Worm (Caenorhabditis elegans): ENCODE data around the gene C06H2.7.

Gene C06H2.7

DNA sequence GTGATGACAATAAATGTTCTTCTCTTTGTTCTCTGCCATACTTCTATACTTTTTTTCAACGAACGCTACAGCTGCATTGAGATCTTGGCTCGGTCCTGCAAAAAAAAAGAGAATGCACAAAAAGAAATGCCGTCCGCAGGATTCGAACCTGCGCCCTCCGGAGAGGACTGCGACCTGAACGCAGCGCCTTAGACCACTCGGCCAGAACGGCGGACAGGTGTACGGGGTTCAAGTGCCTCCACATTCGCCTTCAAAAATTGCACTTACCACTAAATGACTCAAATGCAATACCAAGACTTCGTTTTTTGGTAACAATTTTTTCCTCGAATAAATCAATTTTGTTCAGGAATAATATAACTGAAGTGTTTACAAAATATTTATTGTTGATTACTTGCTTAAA is 30.1 kb upstream of the C06H2.7 start (continued):
- no peak for TF ChIP-seq nhr-76 (tag; optimal IDR thresholded peaks at IDR 0.05)
- TF ChIP-seq dmd-8 (GFP tag; IDR thresholded peaks at IDR 0.05) = 0 out of 2 replicates have a peak, but pooled peaks have one; percentile 9
- no peak for TF ChIP-seq pqm-1 (tag; optimal IDR thresholded peaks at IDR 0.05)
- no peak for TF ChIP-seq unc-39 (tag; optimal IDR thresholded peaks at IDR 0.05)
- no peak for TF ChIP-seq ctbp-1 (GFP tag; IDR thresholded peaks at IDR 0.05)
- no peak for TF ChIP-seq daf-19 (GFP tag; conservative IDR thresholded peaks at IDR 0.05)
- TF ChIP-seq attf-4 (tag; optimal IDR thresholded peaks at IDR 0.05) = no peak
- TF ChIP-seq lsy-2 (tag; optimal IDR thresholded peaks at IDR 0.05) = no peak
- TF ChIP-seq hlh-30 (tag; optimal IDR thresholded peaks at IDR 0.05; ENCODE audit: insufficient read depth) = no peak
- no peak for TF ChIP-seq rbr-2 (tag; optimal IDR thresholded peaks at IDR 0.05)
- TF ChIP-seq spr-1 (tag; optimal IDR thresholded peaks at IDR 0.05) = peak; percentile 5
- no peak for TF ChIP-seq arid-1 (GFP tag; conservative IDR thresholded peaks at IDR 0.05)
- TF ChIP-seq ceh-82 (tag; optimal IDR thresholded peaks at IDR 0.05) = no peak
- no peak for TF ChIP-seq nhr-10 (tag; optimal IDR thresholded peaks at IDR 0.05)
- no peak for TF ChIP-seq jun-1 (tag; optimal IDR thresholded peaks at IDR 0.05)
- TF ChIP-seq pha-4 (GFP tag; IDR thresholded peaks at IDR 0.05) = no peak
- TF ChIP-seq pha-4 (tag; optimal IDR thresholded peaks at IDR 0.05) = no peak
- TF ChIP-seq nhr-48 (tag; optimal IDR thresholded peaks at IDR 0.05) = no peak
- no peak for TF ChIP-seq spr-3 (GFP tag; optimal IDR thresholded peaks at IDR 0.05)

DNA sequence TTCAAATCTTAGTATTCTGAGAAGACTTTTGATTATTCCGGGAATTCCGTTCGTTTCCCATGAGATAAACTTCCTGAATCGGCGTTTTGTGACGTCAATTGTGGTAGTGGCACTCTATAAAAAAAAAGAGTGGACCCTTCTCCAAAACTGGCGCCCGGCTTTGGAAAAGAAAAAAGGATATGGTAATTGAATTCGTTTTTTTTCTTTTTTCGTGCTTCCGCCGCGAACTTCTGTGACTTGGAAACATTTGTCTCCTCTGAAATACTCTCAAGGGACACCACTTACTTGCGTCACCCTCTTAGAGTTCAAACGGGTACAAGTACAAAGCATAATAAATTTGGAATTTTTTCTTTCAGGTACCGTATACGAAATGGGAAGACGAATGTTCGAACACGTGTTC is 28.1 kb upstream of the C06H2.7 start:
- TF ChIP-seq zfp-3 (GFP tag; conservative IDR thresholded peaks at IDR 0.05) = no peak
- TF ChIP-seq mep-1 (tag; optimal IDR thresholded peaks at IDR 0.05) = no peak
- no peak for TF ChIP-seq nhr-10 (tag; optimal IDR thresholded peaks at IDR 0.05)
- TF ChIP-seq duxl-1 (tag; optimal IDR thresholded peaks at IDR 0.05; ENCODE audit: poor library complexity) = no peak
- TF ChIP-seq mxl-3 (GFP tag; optimal IDR thresholded peaks at IDR 0.05) = no peak
- TF ChIP-seq tag-97 (GFP tag; IDR thresholded peaks at IDR 0.05) = no peak
- peak; percentile 47 for TF ChIP-seq ces-1 (GFP tag; optimal IDR thresholded peaks at IDR 0.05)
- TF ChIP-seq php-3 (GFP tag; IDR thresholded peaks at IDR 0.05) = no peak
- no peak for TF ChIP-seq sdz-12 (GFP tag; optimal IDR thresholded peaks at IDR 0.05)
- TF ChIP-seq fkh-10 (GFP tag; optimal IDR thresholded peaks at IDR 0.05) = peak; percentile 51

DNA sequence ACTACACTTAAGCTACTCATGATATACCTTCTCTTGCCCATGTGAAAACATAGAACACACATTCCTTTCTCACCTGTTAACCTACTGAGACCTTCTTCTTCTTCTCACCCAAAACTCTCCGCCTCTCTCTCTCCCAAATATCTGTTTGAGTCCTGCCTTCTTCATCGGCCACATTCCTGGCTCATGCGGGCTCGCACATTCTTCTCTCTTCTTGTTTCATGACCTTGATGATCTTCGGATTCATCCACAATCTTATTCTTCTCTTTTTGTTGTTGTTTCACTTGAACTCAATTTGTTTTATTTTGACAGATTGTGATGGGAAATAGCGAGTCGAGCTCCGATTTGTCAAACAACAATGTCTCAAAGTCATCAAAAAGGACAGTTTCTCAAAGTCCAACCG is 27.3 kb upstream of the C06H2.7 start, which contains the start of gene T19C4.5:
Gene T19C4.5 (plus strand): TSS at position 308 of the 400 bp plus-strand sequence.
- TF ChIP-seq egl-27 (tag; optimal IDR thresholded peaks at IDR 0.05) = no peak
- peak; percentile 50 for TF ChIP-seq nhr-11 (tag; optimal IDR thresholded peaks at IDR 0.05)
- TF ChIP-seq hlh-11 (tag; optimal IDR thresholded peaks at IDR 0.05) = peak; percentile 22

DNA sequence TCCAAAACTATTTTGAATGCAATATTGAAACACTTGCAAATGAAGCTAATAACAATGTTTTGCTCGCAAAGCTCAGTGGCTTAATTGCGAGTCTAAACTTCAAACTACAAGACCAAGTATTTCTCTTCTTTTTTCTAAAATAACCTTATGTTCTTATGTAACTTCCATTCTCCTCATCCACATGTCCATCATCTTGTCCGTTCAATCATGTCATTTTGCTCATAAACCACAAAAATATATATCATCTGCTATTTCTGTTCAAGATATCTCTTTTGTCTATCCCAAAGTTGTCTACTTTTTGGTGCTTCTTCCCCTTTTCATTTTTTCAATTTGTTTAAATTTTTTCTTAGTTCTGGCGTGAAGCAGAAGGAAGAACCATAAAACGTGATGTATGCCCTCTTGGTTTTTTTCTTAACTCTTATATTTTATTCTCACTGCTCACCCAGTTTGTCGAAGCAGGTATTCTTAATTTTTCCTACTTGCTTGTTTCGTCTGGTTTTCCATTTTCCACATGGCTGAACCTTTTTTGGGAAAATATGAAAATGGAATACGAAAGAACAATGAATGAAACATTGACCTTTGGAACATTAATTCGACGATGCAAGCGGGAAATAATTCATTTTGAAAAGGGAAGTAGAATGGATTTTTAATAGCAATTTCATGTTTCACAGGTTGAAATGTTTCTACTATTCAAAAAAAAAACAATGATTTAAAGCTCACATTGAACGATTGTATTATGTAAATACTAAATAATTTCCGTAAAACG is 26.2 kb upstream of the C06H2.7 start:
- TF ChIP-seq aha-1 (tag) = peak; percentile 90
- no peak for TF ChIP-seq nhr-48 (tag; optimal IDR thresholded peaks at IDR 0.05)
- no peak for TF ChIP-seq spr-3 (GFP tag; optimal IDR thresholded peaks at IDR 0.05)
- no peak for TF ChIP-seq madf-5 (GFP tag; IDR thresholded peaks at IDR 0.05)
- TF ChIP-seq unc-62 (GFP tag; optimal IDR thresholded peaks at IDR 0.05 in 1 of 2) = peak in 1 of 2 experiments; percentile 98
- TF ChIP-seq unc-62 (tag; optimal IDR thresholded peaks at IDR 0.05) = no peak
- no peak for TF ChIP-seq dpl-1 (GFP tag; optimal IDR thresholded peaks at IDR 0.05)
- no peak for TF ChIP-seq hmg-1.1 (GFP tag; IDR thresholded peaks at IDR 0.05)
- TF ChIP-seq nhr-28 (tag; optimal IDR thresholded peaks at IDR 0.05) = no peak
- no peak for TF ChIP-seq daf-12 (tag; optimal IDR thresholded peaks at IDR 0.05)
- TF ChIP-seq hlh-11 (tag; optimal IDR thresholded peaks at IDR 0.05) = no peak
- no peak for TF ChIP-seq F44E2.7 (GFP tag; IDR thresholded peaks at IDR 0.05)
- TF ChIP-seq R02D3.7 (tag; optimal IDR thresholded peaks at IDR 0.05) = no peak
- no peak for TF ChIP-seq nhr-25 (tag; optimal IDR thresholded peaks at IDR 0.05; ENCODE audit: borderline replicate concordance, insufficient read depth)
- TF ChIP-seq F37D6.2 (tag; optimal IDR thresholded peaks at IDR 0.05) = no peak

All from whole organism, L4 larva.